Fruit fly (Drosophila melanogaster): ENCODE data around the gene Fum4.

The Fum4 gene

DNA sequence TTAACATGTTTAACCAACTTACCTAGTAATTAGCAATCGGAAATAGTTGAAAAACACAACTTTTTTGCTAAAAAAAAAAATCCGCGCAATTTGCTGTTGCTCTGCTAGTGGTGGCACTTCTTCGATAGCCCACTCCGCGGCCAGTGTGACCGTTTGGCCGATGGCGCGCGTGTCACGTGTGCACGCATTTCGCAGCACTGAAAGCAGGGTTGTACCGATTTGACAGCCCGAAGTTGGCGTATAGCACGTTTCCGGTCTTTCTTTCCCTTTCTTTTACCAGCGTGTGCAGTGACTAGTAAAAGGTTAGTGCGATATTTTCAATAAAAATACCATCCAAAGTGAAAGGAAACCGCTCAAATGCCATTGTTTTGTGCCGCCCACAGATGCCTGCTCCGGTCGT is 9.6 kb upstream of the Fum4 start, which contains the start of the genes Ripalpha and RpL7 (continued):
- TF ChIP-seq stwl (tag; optimal IDR thresholded peaks at IDR 0.05) (peak; percentile 98), toy (GFP tag; IDR thresholded peaks at IDR 0.05) (no peak; the same call in 1 of the 2 replicates), CG18619 (GFP tag; optimal IDR thresholded peaks at IDR 0.05) (peak; percentile 99), CG34422 (GFP tag; IDR thresholded peaks at IDR 0.05) (peak; percentile 98), hbn (GFP tag; IDR thresholded peaks at IDR 0.05; ENCODE audit: partially characterized antibody) (peak; percentile 81), Trl (optimal IDR thresholded peaks at IDR 0.05) (no peak), Trl (GFP tag; optimal IDR thresholded peaks at IDR 0.05) (peak; percentile 99), Oli (tag; optimal IDR thresholded peaks at IDR 0.05) (peak; percentile 89), CG8281 (tag; optimal IDR thresholded peaks at IDR 0.05) (peak; percentile 82), CG16813 (GFP tag; IDR thresholded peaks at IDR 0.05; ENCODE audit: partially characterized antibody) (peak; percentile 94), ERR (GFP tag; optimal IDR thresholded peaks at IDR 0.05) (peak; percentile 97), Taf1 (GFP tag; IDR thresholded peaks at IDR 0.05) (peak; percentile 80; the same call in 1 of the 2 replicates), nom (GFP tag; optimal IDR thresholded peaks at IDR 0.05) (peak; percentile 96), ham (GFP tag; IDR thresholded peaks at IDR 0.05) (peak; percentile 96), eyg (GFP tag; optimal IDR thresholded peaks at IDR 0.05) (peak; percentile 97), CG8944 (GFP tag; optimal IDR thresholded peaks at IDR 0.05) (peak; percentile 98), lola (GFP tag; optimal IDR thresholded peaks at IDR 0.05) (peak in 1 of 3 experiments; percentile 78), trem (tag; optimal IDR thresholded peaks at IDR 0.05) (peak; percentile 91), aop (GFP tag; IDR thresholded peaks at IDR 0.05) (peak; percentile 85), gsb (GFP tag; IDR thresholded peaks at IDR 0.05) (peak; percentile 88), CG4424 (GFP tag; optimal IDR thresholded peaks at IDR 0.05) (peak; percentile 97), YL-1 (GFP tag; optimal IDR thresholded peaks at IDR 0.05) (peak; percentile 100), ken (GFP tag; IDR thresholded peaks at IDR 0.05) (peak; percentile 98), Hmr (GFP tag; optimal IDR thresholded peaks at IDR 0.05) (peak; percentile 100), dimm (GFP tag; IDR thresholded peaks at IDR 0.05) (peak; percentile 94), dmrt11E (tag; optimal IDR thresholded peaks at IDR 0.05) (peak; percentile 91), CG10543 (GFP tag; optimal IDR thresholded peaks at IDR 0.05) (peak; percentile 99), Xrp1 (GFP tag; IDR thresholded peaks at IDR 0.05) (peak; percentile 81), HmgZ (tag; optimal IDR thresholded peaks at IDR 0.05) (peak; percentile 98), ara (GFP tag; IDR thresholded peaks at IDR 0.05) (peak; percentile 96), CG8388 (GFP tag; optimal IDR thresholded peaks at IDR 0.05) (peak; percentile 92), kah (GFP tag; optimal IDR thresholded peaks at IDR 0.05) (peak; percentile 91), CoRest (tag; optimal IDR thresholded peaks at IDR 0.05) (peak; percentile 92), CG31441 (GFP tag; IDR thresholded peaks at IDR 0.05) (peak; percentile 96), CG8089 (GFP tag; optimal IDR thresholded peaks at IDR 0.05) (peak; percentile 98), pzg (GFP tag; optimal IDR thresholded peaks at IDR 0.05) (peak; percentile 100), ase (GFP tag; IDR thresholded peaks at IDR 0.05) (peak; percentile 94), CG15479 (GFP tag; optimal IDR thresholded peaks at IDR 0.05) (peak; percentile 95), tna (GFP tag; IDR thresholded peaks at IDR 0.05; ENCODE audit: partially characterized antibody) (peak; percentile 92), NC2α (GFP tag; optimal IDR thresholded peaks at IDR 0.05) (peak; percentile 97), Ets65A (GFP tag) (peak; percentile 100), gro (GFP tag; optimal IDR thresholded peaks at IDR 0.05) (peak; percentile 98), CG3838 (GFP tag; optimal IDR thresholded peaks at IDR 0.05) (peak; percentile 94), Aef1 (GFP tag; IDR thresholded peaks at IDR 0.05) (peak; percentile 94), CG11560 (tag; IDR thresholded peaks at IDR 0.05) (peak; percentile 73; the same call in 2 of the 3 replicates), Tbp (GFP tag; optimal IDR thresholded peaks at IDR 0.05) (no peak), al (GFP tag; IDR thresholded peaks at IDR 0.05) (peak; percentile 94), run (tag; optimal IDR thresholded peaks at IDR 0.05) (no peak), GATAe (GFP tag; conservative IDR thresholded peaks at IDR 0.05) (peak; percentile 81), CG14965 (GFP tag; optimal IDR thresholded peaks at IDR 0.05; ENCODE audit: borderline replicate concordance) (peak; percentile 92), croc (GFP tag; conservative IDR thresholded peaks at IDR 0.05) (peak; percentile 89)

All from whole organism, embryonic.